Fruit fly (Drosophila melanogaster): Measurements from ENCODE around the gene nau.

nau gene

dm6 chr3R:23675646-23676045 is 42.5 kb downstream of the nau start:
- TF ChIP-seq Myc (optimal IDR thresholded peaks at IDR 0.05) (no peak), psq (optimal IDR thresholded peaks at IDR 0.05) (no peak), ttk (optimal IDR thresholded peaks at IDR 0.05) (no peak), h (optimal IDR thresholded peaks at IDR 0.05) (no peak), insv (optimal IDR thresholded peaks at IDR 0.05) (no peak), Sin3A (optimal IDR thresholded peaks at IDR 0.05) (no peak)

- TF ChIP-seq h (optimal IDR thresholded peaks at IDR 0.05) (no peak), Sin3A (optimal IDR thresholded peaks at IDR 0.05) (no peak), psq (optimal IDR thresholded peaks at IDR 0.05) (no peak), ttk (optimal IDR thresholded peaks at IDR 0.05) (no peak), Myc (optimal IDR thresholded peaks at IDR 0.05) (no peak), insv (optimal IDR thresholded peaks at IDR 0.05) (no peak)
Measured at dm6 chr3R:23674369-23674768, 43.8 kb downstream of the nau start.

- TF ChIP-seq ttk (optimal IDR thresholded peaks at IDR 0.05) (no peak), psq (optimal IDR thresholded peaks at IDR 0.05) (no peak), Sin3A (optimal IDR thresholded peaks at IDR 0.05) (no peak), insv (optimal IDR thresholded peaks at IDR 0.05) (no peak), Myc (optimal IDR thresholded peaks at IDR 0.05) (no peak), h (optimal IDR thresholded peaks at IDR 0.05) (no peak)
Measured at dm6 chr3R:23673084-23673483, 45.1 kb downstream of the nau start.

- no peak for TF ChIP-seq h (optimal IDR thresholded peaks at IDR 0.05)
- no peak for TF ChIP-seq ttk (optimal IDR thresholded peaks at IDR 0.05)
- no peak for TF ChIP-seq Sin3A (optimal IDR thresholded peaks at IDR 0.05)
- no peak for TF ChIP-seq psq (optimal IDR thresholded peaks at IDR 0.05)
- TF ChIP-seq Myc (optimal IDR thresholded peaks at IDR 0.05): no peak
- no peak for TF ChIP-seq insv (optimal IDR thresholded peaks at IDR 0.05)
Measured at dm6 chr3R:23669401-23670216, 48.5 kb downstream of the nau start, which contains the start of gene CG31145. TSS of gene CG31145 (minus strand) at chr3R:23669659.

- TF ChIP-seq ttk (optimal IDR thresholded peaks at IDR 0.05) (no peak), h (optimal IDR thresholded peaks at IDR 0.05) (no peak)
Measured at dm6 chr3R:23668583-23668982, 49.6 kb downstream of the nau start.

- TF ChIP-seq Sin3A (optimal IDR thresholded peaks at IDR 0.05) (no peak), Myc (optimal IDR thresholded peaks at IDR 0.05) (no peak), insv (optimal IDR thresholded peaks at IDR 0.05) (no peak)
Measured at dm6 chr3R:23667451-23667850, 50.7 kb downstream of the nau start.

dm6 chr3R:23666672-23667211 is 51.4 kb downstream of the nau start:
- TF ChIP-seq psq (optimal IDR thresholded peaks at IDR 0.05) (no peak), insv (optimal IDR thresholded peaks at IDR 0.05) (no peak), ttk (optimal IDR thresholded peaks at IDR 0.05) (no peak), Sin3A (optimal IDR thresholded peaks at IDR 0.05) (no peak), Myc (optimal IDR thresholded peaks at IDR 0.05) (no peak), h (optimal IDR thresholded peaks at IDR 0.05) (no peak)

dm6 chr3R:23664437-23664836 is 53.7 kb downstream of the nau start:
- TF ChIP-seq ttk (optimal IDR thresholded peaks at IDR 0.05) (no peak), h (optimal IDR thresholded peaks at IDR 0.05) (no peak), Myc (optimal IDR thresholded peaks at IDR 0.05) (no peak), insv (optimal IDR thresholded peaks at IDR 0.05) (no peak), Sin3A (optimal IDR thresholded peaks at IDR 0.05) (no peak), psq (optimal IDR thresholded peaks at IDR 0.05) (no peak)
